Worm (Caenorhabditis elegans) whole organism, young adult: Measurements from ENCODE around the gene pals-39.

Experiments
- B0035.1 ChIP-seq: sonication (generic microtip); optimal IDR thresholded peaks from 2 replicates; lab custom pipeline; 2016; ENCODE audit warnings: missing genetic modification characterization, mild to moderate bottlenecking, missing compliant biosample characterization, missing genotype, missing genetic modification reagents
- D2030.7 ChIP-seq: fragments of 200-800 bp; sonication (Bioruptor generic); IDR thresholded peaks from 2 replicates; pipeline ENCODE4 v1.3.6; 2022; ENCODE audit warnings: missing genetic modification reagents, missing genetic modification characterization, missing compliant biosample characterization
- F10E7.11 ChIP-seq: sonication (generic microtip); optimal IDR thresholded peaks from 2 replicates; lab custom pipeline; 2017; ENCODE audit warnings: mild to moderate bottlenecking, missing genetic modification characterization, moderate library complexity, missing compliant biosample characterization
- F49E8.2 ChIP-seq: sonication (generic microtip); optimal IDR thresholded peaks from 3 replicates; lab custom pipeline; 2017; ENCODE audit warnings: missing genetic modification characterization, mild to moderate bottlenecking, missing compliant biosample characterization, antibody characterized with exemption, moderate library complexity; ENCODE audit not compliant: insufficient read depth
- F57A8.1 ChIP-seq: fragments of 200-800 bp; sonication (Bioruptor generic); optimal IDR thresholded peaks from 2 replicates; lab custom pipeline; 2018; ENCODE audit warnings: mild to moderate bottlenecking, missing genetic modification characterization, moderate library complexity, missing compliant biosample characterization
- Y53F4B.3 ChIP-seq: fragments of 200-800 bp; sonication (Bioruptor generic); IDR thresholded peaks from 2 replicates; pipeline ENCODE4 v1.3.6; 2022; ENCODE audit warnings: missing genetic modification reagents, missing genetic modification characterization, missing compliant biosample characterization
- Y53G8AR.9 ChIP-seq: fragments of 200-800 bp; sonication (Bioruptor generic); conservative IDR thresholded peaks from 2 replicates; pipeline ENCODE4 v1.3.6; 2022; ENCODE audit warnings: missing genetic modification reagents, missing genetic modification characterization, missing compliant biosample characterization
- Y56A3A.18 ChIP-seq: fragments of 200-800 bp; sonication (Bioruptor generic); IDR thresholded peaks from 2 replicates; pipeline ENCODE4 v1.3.6; 2022; ENCODE audit warnings: missing genetic modification reagents, missing genetic modification characterization, missing compliant biosample characterization
- Y95B8A.8 ChIP-seq: fragments of 200-800 bp; sonication (Bioruptor generic); IDR thresholded peaks from 2 replicates; pipeline ENCODE4 v1.3.6; 2022; ENCODE audit warnings: missing genetic modification reagents, missing genetic modification characterization, missing compliant biosample characterization
- ZK185.1 ChIP-seq: sonication (generic microtip); optimal IDR thresholded peaks from 2 replicates; lab custom pipeline; 2016; ENCODE audit warnings: mild to moderate bottlenecking, missing genetic modification characterization, missing compliant biosample characterization; ENCODE audit not compliant: poor library complexity, severe bottlenecking
- bed-2 ChIP-seq: fragments of 200-800 bp; sonication (Bioruptor generic); IDR thresholded peaks from 2 replicates; pipeline ENCODE4 v1.3.6; 2022; ENCODE audit warnings: missing genetic modification reagents, missing genetic modification characterization, missing compliant biosample characterization
- cebp-1 ChIP-seq, 2 experiments: fragments of 200-800 bp in 1 of 2; sonication (Bioruptor generic) in 1 of 2; sonication (generic microtip) in 1 of 2; IDR thresholded peaks in 1 of 2; optimal IDR thresholded peaks in 1 of 2; 2 replicates each; pipeline versions ENCODE4 v1.3.6 to Lab custom; 2017 to 2022; ENCODE audit warnings: missing compliant biosample characterization in 2 of 2, missing genetic modification characterization in 2 of 2, mild to moderate bottlenecking in 1 of 2, missing genetic modification reagents in 1 of 2, moderate library complexity in 1 of 2
- ceh-27 ChIP-seq: fragments of 200-800 bp; sonication (Bioruptor generic); optimal IDR thresholded peaks from 2 replicates; lab custom pipeline; 2018; ENCODE audit warnings: mild to moderate bottlenecking, missing genetic modification characterization, moderate library complexity, missing compliant biosample characterization
- ceh-58 ChIP-seq: fragments of 200-800 bp; sonication (Bioruptor generic); IDR thresholded peaks from 2 replicates; pipeline ENCODE4 v1.3.6; 2022; ENCODE audit warnings: missing genetic modification characterization, missing compliant biosample characterization
- ceh-79 ChIP-seq: sonication (generic microtip); optimal IDR thresholded peaks from 2 replicates; lab custom pipeline; 2017; ENCODE audit warnings: mild to moderate bottlenecking, missing genetic modification characterization, missing compliant biosample characterization
- efl-1 ChIP-seq: fragments of 150-350 bp; optimal IDR thresholded peaks from 2 replicates; lab custom pipeline; 2014; ENCODE audit warnings: missing biosample characterization, missing genetic modification reagents, missing genetic modification characterization
- fkh-3 ChIP-seq: sonication (generic microtip); optimal IDR thresholded peaks from 2 replicates; lab custom pipeline; 2016; ENCODE audit warnings: mild to moderate bottlenecking, missing genetic modification characterization, missing compliant biosample characterization
- him-1 ChIP-seq: sonication (generic microtip); optimal IDR thresholded peaks from 2 replicates; lab custom pipeline; 2016; ENCODE audit warnings: missing genotype, missing genetic modification reagents, missing genetic modification characterization, missing compliant biosample characterization
- hlh-12 ChIP-seq: sonication (generic microtip); optimal IDR thresholded peaks from 2 replicates; lab custom pipeline; 2016; ENCODE audit warnings: missing genetic modification characterization, missing compliant biosample characterization
- hmg-1.2 ChIP-seq: fragments of 200-800 bp; sonication (Bioruptor generic); IDR thresholded peaks from 2 replicates; pipeline ENCODE4 v1.3.6; 2022; ENCODE audit warnings: missing genetic modification reagents, missing genetic modification characterization, missing compliant biosample characterization
- hmg-20 ChIP-seq: fragments of 200-800 bp; sonication (Bioruptor generic); IDR thresholded peaks from 2 replicates; pipeline ENCODE4 v1.3.6; 2022; ENCODE audit warnings: missing genetic modification reagents, missing genetic modification characterization, missing compliant biosample characterization
- let-526 ChIP-seq: fragments of 200-800 bp; sonication (Bioruptor generic); IDR thresholded peaks from 2 replicates; pipeline ENCODE4 v1.3.6; 2022; ENCODE audit warnings: missing genetic modification reagents, missing genetic modification characterization, missing compliant biosample characterization
- lin-26 ChIP-seq: fragments of 200-800 bp; sonication (Bioruptor generic); IDR thresholded peaks from 2 replicates; pipeline ENCODE4 v1.3.6; 2022; ENCODE audit warnings: missing genetic modification reagents, missing genetic modification characterization, missing compliant biosample characterization
- lin-54 ChIP-seq: fragments of 200-800 bp; sonication (Bioruptor generic); optimal IDR thresholded peaks from 2 replicates; lab custom pipeline; 2018; ENCODE audit warnings: mild to moderate bottlenecking, missing genetic modification characterization, missing compliant biosample characterization
- lsl-1 ChIP-seq: fragments of 200-800 bp; sonication (Bioruptor generic); optimal IDR thresholded peaks from 2 replicates; lab custom pipeline; 2018; ENCODE audit warnings: mild to moderate bottlenecking, missing genetic modification characterization, moderate library complexity, missing compliant biosample characterization
- lsy-27 ChIP-seq: sonication (generic microtip); optimal IDR thresholded peaks from 2 replicates; lab custom pipeline; 2017; ENCODE audit warnings: missing genetic modification characterization, mild to moderate bottlenecking, missing compliant biosample characterization, antibody characterized with exemption, missing genotype, borderline replicate concordance; ENCODE audit not compliant: insufficient read depth
- madf-10 ChIP-seq: sonication (generic microtip); optimal IDR thresholded peaks from 2 replicates; lab custom pipeline; 2016; ENCODE audit warnings: mild to moderate bottlenecking, missing genetic modification characterization, missing compliant biosample characterization
- madf-6 ChIP-seq: fragments of 200-800 bp; sonication (Bioruptor generic); IDR thresholded peaks from 2 replicates; pipeline ENCODE4 v1.3.6; 2022; ENCODE audit warnings: missing genetic modification reagents, missing genetic modification characterization, missing compliant biosample characterization
- madf-8 ChIP-seq: fragments of 200-800 bp; sonication (Bioruptor generic); conservative IDR thresholded peaks from 2 replicates; pipeline ENCODE4 v1.3.6; 2022; ENCODE audit warnings: missing genetic modification reagents, missing genetic modification characterization, missing compliant biosample characterization
- mel-28 ChIP-seq: sonication (generic microtip); optimal IDR thresholded peaks from 2 replicates; lab custom pipeline; 2016; ENCODE audit warnings: borderline replicate concordance, mild to moderate bottlenecking, missing genetic modification characterization, missing compliant biosample characterization
- nhr-179 ChIP-seq: sonication (generic microtip); optimal IDR thresholded peaks from 2 replicates; lab custom pipeline; 2016; ENCODE audit warnings: mild to moderate bottlenecking, missing genetic modification characterization, missing compliant biosample characterization
- pbrm-1 ChIP-seq: fragments of 200-800 bp; sonication (Bioruptor generic); IDR thresholded peaks from 2 replicates; pipeline ENCODE4 v1.3.6; 2022; ENCODE audit warnings: missing genetic modification reagents, missing genetic modification characterization, missing compliant biosample characterization
- rec-8 ChIP-seq, 2 experiments: sonication (generic microtip); optimal IDR thresholded peaks; 2 replicates each; lab custom pipeline; 2016; ENCODE audit warnings: mild to moderate bottlenecking in 2 of 2, missing genetic modification characterization in 2 of 2, missing genetic modification reagents in 2 of 2, missing genotype in 2 of 2, missing biosample characterization in 1 of 2, missing compliant biosample characterization in 1 of 2, moderate library complexity in 1 of 2
- rpc-1 ChIP-seq, 2 experiments: fragments of 150-350 bp in 1 of 2; sonication (generic microtip) in 1 of 2; optimal IDR thresholded peaks; 2 replicates each; lab custom pipeline; 2014 to 2018; ENCODE audit warnings: missing biosample characterization in 1 of 2, missing genetic modification characterization in 1 of 2, missing genetic modification reagents in 1 of 2, missing genotype in 1 of 2
- snpc-3.4 ChIP-seq: sonication (generic microtip); optimal IDR thresholded peaks from 2 replicates; lab custom pipeline; 2017; ENCODE audit warnings: missing genetic modification characterization, mild to moderate bottlenecking, missing compliant biosample characterization, antibody characterized with exemption, moderate library complexity, missing genotype, missing genetic modification reagents
- somi-1 ChIP-seq: fragments of 200-800 bp; sonication (Bioruptor generic); optimal IDR thresholded peaks from 2 replicates; lab custom pipeline; 2018; ENCODE audit warnings: mild to moderate bottlenecking, missing genetic modification characterization, missing compliant biosample characterization
- ztf-18 ChIP-seq: sonication (generic microtip); optimal IDR thresholded peaks from 2 replicates; lab custom pipeline; 2016; ENCODE audit warnings: missing genotype, mild to moderate bottlenecking, missing genetic modification characterization, missing compliant biosample characterization
- ztf-26 ChIP-seq: sonication (generic microtip); optimal IDR thresholded peaks from 2 replicates; lab custom pipeline; 2017; ENCODE audit warnings: missing genetic modification characterization, missing compliant biosample characterization
- ztf-28 ChIP-seq: fragments of 200-800 bp; sonication (Bioruptor generic); IDR thresholded peaks from 2 replicates; pipeline ENCODE4 v1.3.6; 2022; ENCODE audit warnings: missing genetic modification reagents, missing genetic modification characterization, missing compliant biosample characterization
- ztf-3 ChIP-seq: fragments of 200-800 bp; sonication (Bioruptor generic); optimal IDR thresholded peaks from 2 replicates; lab custom pipeline; 2018; ENCODE audit warnings: mild to moderate bottlenecking, missing genetic modification characterization, missing compliant biosample characterization
- ztf-6 ChIP-seq: fragments of 200-800 bp; sonication (Bioruptor generic); IDR thresholded peaks from 2 replicates; pipeline ENCODE4 v1.3.6; 2022; ENCODE audit warnings: missing genetic modification reagents, missing genetic modification characterization, missing compliant biosample characterization

pals-39 gene

DNA sequence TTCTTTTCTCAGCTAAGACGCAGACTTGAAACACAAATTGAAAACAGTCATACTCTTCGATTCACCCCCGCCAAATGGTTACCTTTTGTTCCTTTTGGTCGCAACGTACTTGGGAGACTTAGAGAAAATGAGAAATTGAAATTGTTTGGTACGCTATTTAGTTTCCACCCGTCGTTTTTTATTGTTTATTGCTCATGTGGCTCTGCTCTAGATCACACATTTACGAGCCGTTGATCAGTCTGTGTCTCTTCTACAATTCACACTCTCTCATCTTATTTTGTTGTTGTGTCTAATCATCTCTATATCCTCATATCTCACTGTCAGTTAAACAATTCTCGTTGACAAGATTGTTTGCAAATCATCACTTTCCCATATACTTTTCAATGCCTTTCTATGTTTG lies 44.3 kb upstream of the pals-39 start:
- TF ChIP-seq madf-6 (GFP tag; lab: Robert Waterston, UW) = peak; percentile 19; the same call in 1 of the 2 replicates
- no peak for TF ChIP-seq ztf-6 (GFP tag; lab: Robert Waterston, UW)
- no peak for TF ChIP-seq Y53G8AR.9 (GFP tag; lab: Robert Waterston, UW)
- no peak for TF ChIP-seq mel-28 (tag; lab: Kevin White, UChicago)
- TF ChIP-seq lin-26 (GFP tag; lab: Robert Waterston, UW) = no peak
- peak; percentile 46; the same call in 1 of the 2 replicates for TF ChIP-seq hmg-1.2

DNA sequence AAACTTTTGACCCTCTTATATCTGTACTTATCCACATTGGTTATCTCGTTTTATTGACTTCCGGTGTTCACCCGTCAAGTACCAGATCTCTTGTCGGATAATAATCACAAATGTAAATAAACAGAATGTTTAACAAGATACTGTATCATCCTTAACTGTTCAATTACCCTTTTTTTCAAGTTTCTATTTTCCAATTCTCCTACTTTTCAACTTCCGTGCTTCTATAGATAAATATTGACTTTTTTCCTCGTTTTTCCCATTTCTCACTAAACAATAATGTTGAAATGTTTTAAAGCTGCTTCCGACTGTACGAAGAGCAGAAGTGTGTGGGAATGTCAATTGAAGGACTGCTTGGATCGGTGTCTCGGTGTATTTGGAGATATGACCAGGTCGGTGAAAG lies 43.3 kb upstream of the pals-39 start, which contains the start of gene inx-11:
Gene inx-11, plus strand, starts transcription at position 301 of the 400 bp plus-strand sequence.
- TF ChIP-seq lsl-1 (no peak), him-1 (no peak), F57A8.1 (GFP tag; lab: Kevin White, UChicago) (no peak), bed-2 (no peak), Y56A3A.18 (GFP tag; lab: Robert Waterston, UW) (no peak), snpc-3.4 (no peak), let-526 (GFP tag; lab: Robert Waterston, UW) (no peak), somi-1 (GFP tag; lab: Kevin White, UChicago) (no peak), Y53F4B.3 (no peak), ZK185.1 (tag; lab: Kevin White, UChicago) (no peak), efl-1 (GFP tag; lab: Kevin White, UChicago) (no peak), ztf-3 (GFP tag; lab: Kevin White, UChicago) (no peak), ztf-28 (GFP tag; lab: Robert Waterston, UW) (no peak), hmg-1.2 (no peak), F49E8.2 (tag; lab: Kevin White, UChicago) (no peak), D2030.7 (no peak), lin-54 (no peak), ceh-58 (GFP tag; lab: Robert Waterston, UW) (no peak), nhr-179 (tag; lab: Kevin White, UChicago) (no peak), B0035.1 (tag; lab: Kevin White, UChicago) (no peak)

DNA sequence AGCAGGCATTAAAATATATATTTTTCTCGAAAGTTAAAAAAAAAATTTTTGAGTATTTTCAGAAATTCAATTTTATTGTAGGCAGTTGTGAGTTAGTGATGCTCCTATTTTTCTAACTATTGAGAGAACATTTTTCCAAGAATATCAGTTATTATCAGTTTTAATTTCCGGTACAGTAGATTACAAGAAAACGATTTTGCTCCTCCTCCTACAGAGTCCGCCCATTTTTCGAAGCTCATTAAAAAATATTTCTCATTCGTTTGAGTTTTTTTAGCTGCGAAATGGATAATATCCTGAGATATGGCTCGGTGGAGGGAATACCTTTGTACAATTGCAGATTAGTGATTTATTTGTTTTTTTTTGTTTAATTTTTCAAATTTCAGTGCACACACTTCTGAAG lies 40.9 kb upstream of the pals-39 start, which contains the start of gene srt-39:
Gene srt-39, plus strand, starts transcription at position 301 of the 400 bp plus-strand sequence.
- TF ChIP-seq ceh-79 (no peak), cebp-1 (GFP tag; IDR thresholded peaks at IDR 0.05; lab: Robert Waterston, UW) (no peak), cebp-1 (tag; optimal IDR thresholded peaks at IDR 0.05; lab: Kevin White, UChicago) (peak; percentile 6)

DNA sequence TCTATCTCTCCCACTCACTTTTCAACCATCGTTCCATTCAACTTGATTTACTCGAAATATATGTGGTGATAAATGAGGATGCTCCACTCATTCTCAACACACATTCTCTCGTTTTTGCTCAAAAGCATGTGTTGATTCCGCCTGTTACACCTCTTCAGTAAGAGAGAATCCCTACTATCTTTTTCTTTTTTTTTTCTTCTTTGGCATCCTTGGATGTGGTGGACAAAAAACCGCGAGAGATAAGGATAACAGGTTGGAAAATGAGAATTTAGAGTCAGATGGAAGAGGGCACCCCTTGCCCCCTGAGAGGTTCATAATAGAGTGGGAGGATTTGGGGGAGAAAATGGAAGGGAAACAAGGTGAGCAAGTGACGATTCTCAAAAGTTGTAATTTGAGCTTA lies 35.3 kb upstream of the pals-39 start:
- TF ChIP-seq rpc-1 (optimal IDR thresholded peaks at IDR 0.05; lab: Kevin White, UChicago) (no peak), rpc-1 (tag; optimal IDR thresholded peaks at IDR 0.05; lab: Kevin White, UChicago) (no peak), hmg-1.2 (0 out of 2 replicates have a peak, but pooled peaks have one; percentile 10), cebp-1 (GFP tag; IDR thresholded peaks at IDR 0.05; lab: Robert Waterston, UW) (no peak), cebp-1 (tag; optimal IDR thresholded peaks at IDR 0.05; lab: Kevin White, UChicago) (no peak)
- TF ChIP-seq, all 124 proteins: peak for 1

DNA sequence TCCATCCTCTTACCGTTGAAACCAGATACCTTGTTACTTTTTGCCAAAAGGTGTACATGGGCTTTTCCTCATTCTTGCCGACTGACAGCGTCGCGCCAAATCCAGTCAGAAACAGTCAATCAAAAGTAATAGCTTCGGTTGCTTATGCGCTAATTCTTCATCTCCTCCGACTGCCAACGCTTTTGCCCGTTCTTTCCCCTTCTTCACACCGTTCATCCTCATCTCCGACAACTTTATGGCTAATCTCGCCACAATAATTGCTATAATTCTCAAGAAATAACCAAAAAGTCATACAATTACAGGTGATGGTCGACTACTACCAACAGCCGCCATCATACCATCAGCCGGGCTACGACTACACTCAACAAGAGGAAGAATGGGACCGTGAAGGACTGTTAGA lies 34.5 kb upstream of the pals-39 start, which contains the start of gene atn-1:
Gene atn-1, plus strand, starts transcription at position 301 of the 400 bp plus-strand sequence.
- no peak for TF ChIP-seq rec-8 (tag; optimal IDR thresholded peaks at IDR 0.05; lab: Kevin White, UChicago)
- TF ChIP-seq fkh-3 (tag; lab: Kevin White, UChicago) = no peak
- TF ChIP-seq lsy-27 = no peak
- no peak for TF ChIP-seq F10E7.11 (tag; lab: Kevin White, UChicago)
- TF ChIP-seq hmg-20 (GFP tag; lab: Robert Waterston, UW) = no peak
- no peak for TF ChIP-seq pbrm-1 (GFP tag; lab: Robert Waterston, UW)
- no peak for TF ChIP-seq madf-8 (GFP tag; lab: Robert Waterston, UW)
- TF ChIP-seq ztf-28 (GFP tag; lab: Robert Waterston, UW) = no peak
- no peak for TF ChIP-seq Y95B8A.8 (GFP tag; lab: Robert Waterston, UW)
- TF ChIP-seq ztf-18 (tag; lab: Kevin White, UChicago) = no peak
- no peak for TF ChIP-seq hlh-12
- TF ChIP-seq ceh-27 (GFP tag; lab: Kevin White, UChicago) = no peak
- TF ChIP-seq ztf-26 (tag; lab: Kevin White, UChicago) = no peak
- TF ChIP-seq madf-10 (tag; lab: Kevin White, UChicago) = no peak
